Fruit fly (Drosophila melanogaster) whole organism, embryonic: Measurements from ENCODE around the gene Dmtn.

Source experiments
- ATbp ChIP-seq: fragments of 200-800 bp; sonication (Bioruptor generic); optimal IDR thresholded peaks from 2 replicates; lab custom pipeline; 2017; ENCODE audit warnings: missing biosample characterization, mild to moderate bottlenecking, missing genetic modification characterization, missing genetic modification reagents
- Adf1 ChIP-seq: fragments of 200-800 bp; sonication (Bioruptor generic); IDR thresholded peaks from 2 replicates; pipeline ENCODE4 v1.3.6; 2022; ENCODE audit warnings: missing biosample characterization, missing genetic modification characterization
- Asciz ChIP-seq: fragments of 200-800 bp; sonication (Bioruptor generic); optimal IDR thresholded peaks from 2 replicates; lab custom pipeline; 2017; ENCODE audit warnings: missing biosample characterization, mild to moderate bottlenecking, missing genetic modification characterization, missing genetic modification reagents
- BEAF-32 ChIP-seq: fragments of 200-800 bp; sonication (Bioruptor generic); optimal IDR thresholded peaks from 3 replicates; lab custom pipeline; 2017; ENCODE audit warnings: missing biosample characterization, missing genetic modification characterization, mild to moderate bottlenecking, moderate library complexity, missing genetic modification reagents
- Bdp1 ChIP-seq: fragments of 200-800 bp; sonication (Bioruptor generic); optimal IDR thresholded peaks from 3 replicates; lab custom pipeline; 2016; ENCODE audit warnings: missing biosample characterization, missing genetic modification characterization
- CG10462 ChIP-seq: fragments of 200-800 bp; sonication (Bioruptor generic); optimal IDR thresholded peaks from 2 replicates; lab custom pipeline; 2016; ENCODE audit warnings: missing biosample characterization, missing genetic modification characterization
- CG10543 ChIP-seq: fragments of 200-800 bp; sonication (Bioruptor generic); optimal IDR thresholded peaks from 3 replicates; lab custom pipeline; 2017; ENCODE audit warnings: missing biosample characterization, mild to moderate bottlenecking, missing genetic modification characterization, moderate library complexity
- CG12391 ChIP-seq: fragments of 200-800 bp; sonication (Bioruptor generic); optimal IDR thresholded peaks from 3 replicates; lab custom pipeline; 2018; ENCODE audit warnings: missing biosample characterization, mild to moderate bottlenecking, missing genetic modification characterization, moderate library complexity
- CG15011 ChIP-seq: fragments of 200-800 bp; sonication (Bioruptor generic); optimal IDR thresholded peaks from 3 replicates; lab custom pipeline; 2018; ENCODE audit warnings: missing biosample characterization, mild to moderate bottlenecking, missing genetic modification characterization
- CG1832 ChIP-seq: fragments of 200-800 bp; sonication (Bioruptor generic); optimal IDR thresholded peaks from 2 replicates; lab custom pipeline; 2017; ENCODE audit warnings: missing biosample characterization, mild to moderate bottlenecking, missing genetic modification characterization, inconsistent platforms
- CG18619 ChIP-seq: fragments of 200-800 bp; sonication (Bioruptor generic); optimal IDR thresholded peaks from 3 replicates; lab custom pipeline; 2017; ENCODE audit warnings: missing biosample characterization, mild to moderate bottlenecking, missing genetic modification characterization
- CG30403 ChIP-seq: fragments of 200-800 bp; sonication (Bioruptor generic); optimal IDR thresholded peaks from 3 replicates; lab custom pipeline; 2016; ENCODE audit warnings: missing biosample characterization, missing genetic modification characterization
- CG31441 ChIP-seq: fragments of 200-800 bp; sonication (Bioruptor generic); IDR thresholded peaks from 2 replicates; pipeline ENCODE4 v1.3.6; 2022; ENCODE audit warnings: missing biosample characterization, missing genetic modification characterization
- CG32767 ChIP-seq: fragments of 200-800 bp; sonication (Bioruptor generic); IDR thresholded peaks from 2 replicates; pipeline ENCODE4 v1.3.6; 2022; ENCODE audit warnings: missing biosample characterization, missing genetic modification characterization
- CG4360 ChIP-seq: fragments of 200-800 bp; sonication (Bioruptor generic); IDR thresholded peaks from 2 replicates; pipeline ENCODE4 v1.3.6; 2022; ENCODE audit warnings: missing biosample characterization, missing genetic modification characterization
- CG7745 ChIP-seq: fragments of 200-800 bp; sonication (Bioruptor generic); optimal IDR thresholded peaks from 2 replicates; lab custom pipeline; 2018; ENCODE audit warnings: missing biosample characterization, mild to moderate bottlenecking, missing genetic modification characterization, moderate library complexity
- CG7839 ChIP-seq: fragments of 200-800 bp; sonication (Bioruptor generic); optimal IDR thresholded peaks from 3 replicates; lab custom pipeline; 2018; ENCODE audit warnings: missing biosample characterization, mild to moderate bottlenecking, missing genetic modification characterization, moderate library complexity
- CG9817 ChIP-seq: fragments of 200-800 bp; sonication (Bioruptor generic); optimal IDR thresholded peaks from 2 replicates; lab custom pipeline; 2018; ENCODE audit warnings: missing biosample characterization, mild to moderate bottlenecking, missing genetic modification characterization, moderate library complexity
- Dll ChIP-seq: fragments of 200-800 bp; sonication (Bioruptor generic); IDR thresholded peaks from 4 replicates; pipeline ENCODE4 v1.3.6; 2022; ENCODE audit warnings: missing biosample characterization, missing genetic modification characterization; ENCODE audit not compliant: partially characterized antibody
- Fer3 ChIP-seq: fragments of 200-800 bp; sonication (Bioruptor generic); optimal IDR thresholded peaks from 2 replicates; lab custom pipeline; 2018; ENCODE audit warnings: missing biosample characterization, mild to moderate bottlenecking, missing genetic modification characterization, moderate library complexity
- H2.0 ChIP-seq: fragments of 200-800 bp; sonication (Bioruptor generic); IDR thresholded peaks from 2 replicates; pipeline ENCODE4 v1.3.6; 2022; ENCODE audit warnings: missing biosample characterization, missing genetic modification characterization
- HLHmδ ChIP-seq: fragments of 200-800 bp; sonication (Bioruptor generic); optimal IDR thresholded peaks from 2 replicates; lab custom pipeline; 2018; ENCODE audit warnings: missing biosample characterization, mild to moderate bottlenecking, missing genetic modification characterization, moderate library complexity
- Hey ChIP-seq: fragments of 200-800 bp; sonication (Bioruptor generic); optimal IDR thresholded peaks from 3 replicates; lab custom pipeline; 2018; ENCODE audit warnings: missing biosample characterization, mild to moderate bottlenecking, missing genetic modification characterization
- Mad ChIP-seq: fragments of 200-800 bp; sonication (Bioruptor generic); optimal IDR thresholded peaks from 2 replicates; lab custom pipeline; 2016; ENCODE audit warnings: missing biosample characterization, missing genetic modification characterization
- NC2α ChIP-seq: fragments of 200-800 bp; sonication (Bioruptor generic); optimal IDR thresholded peaks from 2 replicates; lab custom pipeline; 2016; ENCODE audit warnings: missing biosample characterization, missing genetic modification characterization
- Nf-YC ChIP-seq: fragments of 200-800 bp; optimal IDR thresholded peaks from 3 replicates; lab custom pipeline; 2019; ENCODE audit warnings: missing biosample characterization, mild to moderate bottlenecking, missing genetic modification characterization, moderate library complexity
- Pdp1 ChIP-seq, 2 experiments: fragments of 200-800 bp; sonication (Bioruptor generic); optimal IDR thresholded peaks; 3 replicates each; lab custom pipeline; 2016; ENCODE audit warnings: missing biosample characterization in 2 of 2, missing genetic modification characterization in 2 of 2, mild to moderate bottlenecking in 1 of 2, moderate library complexity in 1 of 2
- Sin3A ChIP-seq: fragments of >200 bp; optimal IDR thresholded peaks from 2 replicates; lab custom pipeline; 2018
- Sox100B ChIP-seq: fragments of 200-800 bp; sonication (Bioruptor generic); optimal IDR thresholded peaks from 3 replicates; lab custom pipeline; 2018; ENCODE audit warnings: missing biosample characterization, mild to moderate bottlenecking, missing genetic modification characterization
- abd-A ChIP-seq: fragments of 200-800 bp; sonication (Bioruptor generic); optimal IDR thresholded peaks from 3 replicates; lab custom pipeline; 2019; ENCODE audit warnings: missing biosample characterization, mild to moderate bottlenecking, missing genetic modification characterization, moderate library complexity
- bbx ChIP-seq: fragments of 200-800 bp; sonication (Bioruptor generic); IDR thresholded peaks from 2 replicates; pipeline ENCODE4 v1.3.6; 2022; ENCODE audit warnings: missing biosample characterization, missing genetic modification characterization; ENCODE audit not compliant: partially characterized antibody
- bsh ChIP-seq, 2 experiments: fragments of 200-800 bp; sonication (Bioruptor generic); optimal IDR thresholded peaks; 2 replicates each; lab custom pipeline; 2017 to 2018; ENCODE audit warnings: mild to moderate bottlenecking in 2 of 2, missing biosample characterization in 2 of 2, missing genetic modification characterization in 2 of 2, moderate library complexity in 1 of 2
- cg ChIP-seq: fragments of 200-800 bp; sonication (Bioruptor generic); optimal IDR thresholded peaks from 3 replicates; lab custom pipeline; 2019; ENCODE audit warnings: missing biosample characterization, mild to moderate bottlenecking, missing genetic modification characterization, moderate library complexity
- chinmo ChIP-seq: fragments of 200-800 bp; sonication (Bioruptor generic); IDR thresholded peaks from 4 replicates; pipeline ENCODE4 v1.3.6; 2022; ENCODE audit warnings: missing biosample characterization, missing genetic modification characterization; ENCODE audit not compliant: partially characterized antibody
- crol ChIP-seq: fragments of 200-800 bp; sonication (Bioruptor generic); IDR thresholded peaks from 2 replicates; pipeline ENCODE4 v1.3.6; 2022; ENCODE audit warnings: missing biosample characterization, missing genetic modification characterization
- dan ChIP-seq: fragments of 200-800 bp; sonication (Bioruptor generic); IDR thresholded peaks from 2 replicates; pipeline ENCODE4 v1.3.6; 2022; ENCODE audit warnings: missing biosample characterization, missing genetic modification characterization
- dysf ChIP-seq: fragments of 200-800 bp; sonication (Bioruptor generic); IDR thresholded peaks from 3 replicates; pipeline ENCODE4 v1.3.6; 2022; ENCODE audit warnings: missing biosample characterization, missing genetic modification characterization
- emc ChIP-seq: fragments of 200-800 bp; sonication (Bioruptor generic); optimal IDR thresholded peaks from 2 replicates; lab custom pipeline; 2016; ENCODE audit warnings: missing biosample characterization, missing genetic modification characterization
- fu2 ChIP-seq: fragments of 200-800 bp; sonication (Bioruptor generic); optimal IDR thresholded peaks from 2 replicates; lab custom pipeline; 2016; ENCODE audit warnings: missing biosample characterization, missing genetic modification characterization
- gsb ChIP-seq: fragments of 200-800 bp; sonication (Bioruptor generic); IDR thresholded peaks from 2 replicates; pipeline ENCODE4 v1.3.6; 2022; ENCODE audit warnings: missing biosample characterization, missing genetic modification characterization
- hb ChIP-seq: fragments of 200-800 bp; sonication (Bioruptor generic); IDR thresholded peaks from 3 replicates; pipeline ENCODE4 v1.3.6; 2022; ENCODE audit warnings: missing biosample characterization, missing genetic modification characterization; ENCODE audit not compliant: partially characterized antibody
- kay ChIP-seq: fragments of 200-800 bp; sonication (Bioruptor generic); optimal IDR thresholded peaks from 2 replicates; lab custom pipeline; 2016; ENCODE audit warnings: missing biosample characterization, missing genetic modification characterization
- klu ChIP-seq: fragments of 200-800 bp; sonication (Bioruptor generic); IDR thresholded peaks from 2 replicates; pipeline ENCODE4 v1.3.6; 2022; ENCODE audit warnings: missing biosample characterization, missing genetic modification characterization
- maf-S ChIP-seq: fragments of 200-800 bp; sonication (Bioruptor generic); optimal IDR thresholded peaks from 2 replicates; lab custom pipeline; 2016; ENCODE audit warnings: missing biosample characterization, missing genetic modification characterization
- pb ChIP-seq: fragments of 200-800 bp; sonication (Bioruptor generic); optimal IDR thresholded peaks from 3 replicates; lab custom pipeline; 2016; ENCODE audit warnings: missing biosample characterization, missing genetic modification characterization
- prd ChIP-seq, 3 experiments: fragments of >200 bp in 2 of 3; fragments of 200-800 bp in 1 of 3; sonication (Bioruptor generic) in 1 of 3; optimal IDR thresholded peaks in 2 of 3; IDR thresholded peaks in 1 of 3; 2 replicates in 2 of 3; 3 replicates in 1 of 3; pipeline versions ENCODE4 v1.3.6 to Lab custom; 2017 to 2022; ENCODE audit warnings: missing biosample characterization in 1 of 3, missing genetic modification characterization in 1 of 3
- pros ChIP-seq: fragments of 200-800 bp; sonication (Bioruptor generic); optimal IDR thresholded peaks from 3 replicates; lab custom pipeline; 2019; ENCODE audit warnings: missing biosample characterization, mild to moderate bottlenecking, missing genetic modification characterization, moderate library complexity
- psq ChIP-seq: fragments of 200-800 bp; sonication (Bioruptor generic); optimal IDR thresholded peaks from 2 replicates; lab custom pipeline; 2017; ENCODE audit warnings: missing biosample characterization, missing genetic modification characterization
- rib ChIP-seq: fragments of 200-800 bp; sonication (Bioruptor generic); IDR thresholded peaks from 2 replicates; pipeline ENCODE4 v1.3.6; 2022; ENCODE audit warnings: missing biosample characterization, missing genetic modification characterization
- sd ChIP-seq: fragments of 200-800 bp; sonication (Bioruptor generic); optimal IDR thresholded peaks from 3 replicates; lab custom pipeline; 2018; ENCODE audit warnings: missing biosample characterization, mild to moderate bottlenecking, missing genetic modification characterization, moderate library complexity
- slou ChIP-seq: fragments of 200-800 bp; sonication (Bioruptor generic); optimal IDR thresholded peaks from 3 replicates; lab custom pipeline; 2016; ENCODE audit warnings: missing biosample characterization, missing genetic modification characterization

Gene Dmtn

dm6 chr3R:6419942-6420341, 14.2 kb upstream of the Dmtn start (continued):
- TF ChIP-seq CG10462 (no peak), fu2 (no peak), cg (peak; percentile 71), emc (GFP tag; lab: Kevin White, UChicago) (no peak), Mad (GFP tag; lab: Kevin White, UChicago) (no peak), CG18619 (no peak), kay (GFP tag; lab: Kevin White, UChicago) (no peak), Fer3 (tag; lab: Kevin White, UChicago) (no peak), Sox100B (no peak), CG10543 (peak; percentile 14), chinmo (0 out of 4 replicates have a peak, but pooled peaks have one; percentile 68), CG12391 (tag; lab: Kevin White, UChicago) (no peak), crol (peak; percentile 40), Sin3A (lab: Kevin White, UChicago) (no peak), bsh (GFP tag; optimal IDR thresholded peaks at IDR 0.05; lab: Kevin White, UChicago) (no peak), Pdp1 (GFP tag; optimal IDR thresholded peaks at IDR 0.05; lab: Kevin White, UChicago) (no peak), maf-S (GFP tag; lab: Kevin White, UChicago) (no peak), CG32767 (GFP tag; lab: Robert Waterston, UW) (peak; percentile 81), HLHmδ (no peak), dysf (GFP tag; lab: Robert Waterston, UW) (no peak), Nf-YC (peak; percentile 10), gsb (GFP tag; lab: Robert Waterston, UW) (no peak), H2.0 (GFP tag; lab: Robert Waterston, UW) (no peak), BEAF-32 (GFP tag; lab: Kevin White, UChicago) (no peak), pros (GFP tag; lab: Kevin White, UChicago) (peak; percentile 38), sd (tag; lab: Kevin White, UChicago) (peak; percentile 62), Dll (no peak), rib (GFP tag; lab: Robert Waterston, UW) (0 out of 2 replicates have a peak, but pooled peaks have one; percentile 40), Hey (tag; lab: Kevin White, UChicago) (peak; percentile 72), Adf1 (GFP tag; lab: Robert Waterston, UW) (peak; percentile 47; the same call in 1 of the 2 replicates), CG7839 (tag; lab: Kevin White, UChicago) (no peak), bbx (no peak), NC2α (GFP tag; lab: Kevin White, UChicago) (no peak), Asciz (no peak), klu (GFP tag; lab: Robert Waterston, UW) (no peak), ATbp (GFP tag; lab: Kevin White, UChicago) (no peak), CG1832 (GFP tag; lab: Kevin White, UChicago) (peak; percentile 8), slou (GFP tag; lab: Kevin White, UChicago) (no peak), CG30403 (GFP tag; lab: Kevin White, UChicago) (no peak), CG15011 (GFP tag; lab: Kevin White, UChicago) (no peak), CG31441 (GFP tag; lab: Robert Waterston, UW) (no peak), CG4360 (GFP tag; lab: Robert Waterston, UW) (no peak), prd (optimal IDR thresholded peaks at IDR 0.05; lab: Kevin White, UChicago) (no peak), prd (GFP tag; IDR thresholded peaks at IDR 0.05; lab: Robert Waterston, UW) (no peak), CG7745 (no peak), pb (GFP tag; lab: Kevin White, UChicago) (no peak), hb (GFP tag; lab: Robert Waterston, UW) (no peak), dan (no peak), CG9817 (tag; lab: Kevin White, UChicago) (no peak), Bdp1 (no peak), psq (GFP tag; lab: Kevin White, UChicago) (no peak), abd-A (tag; lab: Kevin White, UChicago) (peak; percentile 95)
